Fruit fly (Drosophila melanogaster) whole organism, pupa: ENCODE data around the gene Rbcn-3A.

Source experiments
- CG12605 ChIP-seq: fragments of 200-800 bp; sonication (Bioruptor generic); IDR thresholded peaks from 2 replicates; pipeline ENCODE4 v1.3.6; 2022; ENCODE audit warnings: missing biosample characterization, missing genetic modification characterization
- CG14655 ChIP-seq: fragments of 200-800 bp; sonication (Bioruptor generic); optimal IDR thresholded peaks from 3 replicates; lab custom pipeline; 2017; ENCODE audit warnings: mild to moderate bottlenecking, missing biosample characterization, missing genetic modification reagents, missing genetic modification characterization
- CG34367 ChIP-seq: fragments of 200-800 bp; sonication (Bioruptor generic); optimal IDR thresholded peaks from 2 replicates; lab custom pipeline; 2018; ENCODE audit warnings: missing biosample characterization, mild to moderate bottlenecking, missing genetic modification characterization
- Ets98B ChIP-seq: fragments of 200-800 bp; sonication (Bioruptor generic); IDR thresholded peaks from 2 replicates; pipeline ENCODE4 v1.3.6; 2022; ENCODE audit warnings: missing biosample characterization, missing genetic modification characterization

DNA sequence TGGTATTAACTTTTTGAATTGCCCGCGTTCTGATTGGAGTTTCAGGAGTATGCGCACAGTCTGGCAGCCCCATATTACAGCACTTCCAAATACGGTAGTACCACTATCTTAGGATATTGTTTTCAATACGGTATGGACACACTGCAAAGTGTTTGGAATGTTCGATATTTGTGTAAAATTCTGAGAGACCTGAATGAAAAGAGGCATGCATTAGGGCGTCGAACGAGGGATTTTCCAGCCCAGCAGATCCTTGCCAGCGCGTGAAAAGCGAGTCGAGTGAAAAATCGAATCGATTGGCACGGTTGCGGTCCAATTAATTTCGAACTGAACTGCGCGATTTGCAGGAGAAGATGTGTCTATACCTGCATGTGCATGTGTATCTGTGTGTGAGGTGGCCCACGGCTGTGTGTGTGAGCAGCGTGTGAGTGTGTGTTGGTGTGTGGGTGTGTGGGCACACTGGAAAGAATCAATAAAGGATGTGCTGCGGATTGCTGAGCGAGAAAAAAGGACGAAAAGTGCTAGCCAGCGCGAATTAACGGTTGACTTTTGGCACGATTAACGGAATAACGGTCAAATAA is 29.7 kb downstream of the Rbcn-3A start, which contains the start of gene dtn:
- TF ChIP-seq CG34367 (no peak), Ets98B (GFP tag; lab: Robert Waterston, UW) (no peak), CG12605 (GFP tag; lab: Robert Waterston, UW) (no peak), CG14655 (GFP tag; lab: Kevin White, UChicago) (no peak)
